Fruit fly (Drosophila melanogaster): ENCODE results near the gene CG12081.

DNA sequence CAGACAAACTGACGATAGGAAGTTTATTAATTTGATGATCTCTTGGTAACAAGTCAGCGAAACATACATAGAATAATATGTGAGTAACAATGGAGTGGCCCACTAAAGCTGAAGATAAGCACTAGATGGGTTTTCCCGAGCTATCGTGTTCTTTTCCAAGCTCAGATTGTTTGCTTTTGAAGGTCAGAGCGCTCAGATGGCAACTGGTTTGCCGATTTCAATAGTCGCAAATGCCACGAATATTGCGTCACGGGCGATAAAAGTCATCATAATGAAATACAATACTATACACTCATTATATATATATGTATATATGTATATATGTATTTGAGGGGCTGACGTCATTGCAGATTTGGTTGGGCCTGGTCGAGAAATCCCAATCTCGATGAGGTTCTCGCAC lies 8.7 kb upstream of the CG12081 start:
- no peak for TF ChIP-seq CTCF (optimal IDR thresholded peaks at IDR 0.05)
- no peak for TF ChIP-seq CG8478 (optimal IDR thresholded peaks at IDR 0.05)
